Fruit fly (Drosophila melanogaster) whole organism, pupa: Measurements from ENCODE around the gene dUTPase.

Source experiments
- CG10348 ChIP-seq: fragments of 200-800 bp; sonication (Bioruptor generic); IDR thresholded peaks from 2 replicates; pipeline ENCODE4 v1.3.6; 2022; ENCODE audit warnings: missing biosample characterization, missing genetic modification characterization
- CG12605 ChIP-seq: fragments of 200-800 bp; sonication (Bioruptor generic); IDR thresholded peaks from 2 replicates; pipeline ENCODE4 v1.3.6; 2022; ENCODE audit warnings: missing biosample characterization, missing genetic modification characterization
- CG13204 ChIP-seq: fragments of 200-800 bp; sonication (Bioruptor generic); optimal IDR thresholded peaks from 2 replicates; lab custom pipeline; 2018; ENCODE audit warnings: missing biosample characterization, mild to moderate bottlenecking, missing genetic modification characterization, moderate library complexity
- CG14655 ChIP-seq: fragments of 200-800 bp; sonication (Bioruptor generic); optimal IDR thresholded peaks from 3 replicates; lab custom pipeline; 2017; ENCODE audit warnings: mild to moderate bottlenecking, missing biosample characterization, missing genetic modification reagents, missing genetic modification characterization
- CG15710 ChIP-seq: fragments of 200-800 bp; sonication (Bioruptor generic); optimal IDR thresholded peaks from 2 replicates; lab custom pipeline; 2018; ENCODE audit warnings: missing biosample characterization, mild to moderate bottlenecking, missing genetic modification characterization, moderate library complexity
- CG17806 ChIP-seq: fragments of 200-800 bp; sonication (Bioruptor generic); optimal IDR thresholded peaks from 2 replicates; lab custom pipeline; 2018; ENCODE audit warnings: missing biosample characterization, mild to moderate bottlenecking, missing genetic modification characterization, moderate library complexity
- CG32121 ChIP-seq: fragments of 200-800 bp; sonication (Bioruptor generic); IDR thresholded peaks from 2 replicates; pipeline ENCODE4 v1.3.6; 2022; ENCODE audit warnings: missing biosample characterization, missing genetic modification characterization
- CG34367 ChIP-seq: fragments of 200-800 bp; sonication (Bioruptor generic); optimal IDR thresholded peaks from 2 replicates; lab custom pipeline; 2018; ENCODE audit warnings: missing biosample characterization, mild to moderate bottlenecking, missing genetic modification characterization
- CG4496 ChIP-seq: fragments of 200-800 bp; sonication (Bioruptor generic); IDR thresholded peaks from 3 replicates; pipeline ENCODE4 v1.3.6; 2022; ENCODE audit warnings: missing biosample characterization, missing genetic modification characterization
- CG8159 ChIP-seq: fragments of 200-800 bp; sonication (Bioruptor generic); optimal IDR thresholded peaks from 3 replicates; lab custom pipeline; 2018; ENCODE audit warnings: missing biosample characterization, mild to moderate bottlenecking, missing genetic modification characterization, moderate library complexity
- CG8301 ChIP-seq: fragments of 200-800 bp; sonication (Bioruptor generic); optimal IDR thresholded peaks from 2 replicates; lab custom pipeline; 2018; ENCODE audit warnings: missing biosample characterization, mild to moderate bottlenecking, missing genetic modification characterization
- CG9948 ChIP-seq: fragments of 200-800 bp; sonication (Bioruptor generic); optimal IDR thresholded peaks from 2 replicates; lab custom pipeline; 2018; ENCODE audit warnings: missing biosample characterization, mild to moderate bottlenecking, missing genetic modification characterization, moderate library complexity
- D1 ChIP-seq: fragments of 200-800 bp; sonication (Bioruptor generic); optimal IDR thresholded peaks from 2 replicates; lab custom pipeline; 2018; ENCODE audit warnings: missing biosample characterization, mild to moderate bottlenecking, missing genetic modification characterization, moderate library complexity
- EcR ChIP-seq: fragments of 200-800 bp; sonication (Bioruptor generic); optimal IDR thresholded peaks from 3 replicates; lab custom pipeline; 2019; ENCODE audit warnings: missing biosample characterization, missing genetic modification characterization, mild to moderate bottlenecking, moderate library complexity, missing genetic modification reagents
- Ets98B ChIP-seq: fragments of 200-800 bp; sonication (Bioruptor generic); IDR thresholded peaks from 2 replicates; pipeline ENCODE4 v1.3.6; 2022; ENCODE audit warnings: missing biosample characterization, missing genetic modification characterization
- Pif1A ChIP-seq: fragments of 200-800 bp; sonication (Bioruptor generic); optimal IDR thresholded peaks from 3 replicates; lab custom pipeline; 2016; ENCODE audit warnings: missing biosample characterization, missing genetic modification characterization
- Pif1B ChIP-seq: fragments of 200-800 bp; sonication (Bioruptor generic); optimal IDR thresholded peaks from 3 replicates; lab custom pipeline; 2016; ENCODE audit warnings: missing biosample characterization, missing genetic modification characterization
- Snoo ChIP-seq: fragments of 200-800 bp; sonication (Bioruptor generic); optimal IDR thresholded peaks from 3 replicates; lab custom pipeline; 2017; ENCODE audit warnings: missing biosample characterization, mild to moderate bottlenecking, missing genetic modification characterization, inconsistent platforms
- fd96Ca ChIP-seq: fragments of 200-800 bp; sonication (Bioruptor generic); IDR thresholded peaks from 3 replicates; pipeline ENCODE4 v1.3.6; 2022; ENCODE audit warnings: missing biosample characterization, missing genetic modification characterization
- gl ChIP-seq: fragments of 200-800 bp; sonication (Bioruptor generic); optimal IDR thresholded peaks from 2 replicates; lab custom pipeline; 2018; ENCODE audit warnings: missing biosample characterization, mild to moderate bottlenecking, missing genetic modification characterization
- rn ChIP-seq: fragments of 200-800 bp; sonication (Bioruptor generic); IDR thresholded peaks from 2 replicates; pipeline ENCODE4 v1.3.6; 2022; ENCODE audit warnings: missing biosample characterization, missing genetic modification characterization

The dUTPase gene

DNA sequence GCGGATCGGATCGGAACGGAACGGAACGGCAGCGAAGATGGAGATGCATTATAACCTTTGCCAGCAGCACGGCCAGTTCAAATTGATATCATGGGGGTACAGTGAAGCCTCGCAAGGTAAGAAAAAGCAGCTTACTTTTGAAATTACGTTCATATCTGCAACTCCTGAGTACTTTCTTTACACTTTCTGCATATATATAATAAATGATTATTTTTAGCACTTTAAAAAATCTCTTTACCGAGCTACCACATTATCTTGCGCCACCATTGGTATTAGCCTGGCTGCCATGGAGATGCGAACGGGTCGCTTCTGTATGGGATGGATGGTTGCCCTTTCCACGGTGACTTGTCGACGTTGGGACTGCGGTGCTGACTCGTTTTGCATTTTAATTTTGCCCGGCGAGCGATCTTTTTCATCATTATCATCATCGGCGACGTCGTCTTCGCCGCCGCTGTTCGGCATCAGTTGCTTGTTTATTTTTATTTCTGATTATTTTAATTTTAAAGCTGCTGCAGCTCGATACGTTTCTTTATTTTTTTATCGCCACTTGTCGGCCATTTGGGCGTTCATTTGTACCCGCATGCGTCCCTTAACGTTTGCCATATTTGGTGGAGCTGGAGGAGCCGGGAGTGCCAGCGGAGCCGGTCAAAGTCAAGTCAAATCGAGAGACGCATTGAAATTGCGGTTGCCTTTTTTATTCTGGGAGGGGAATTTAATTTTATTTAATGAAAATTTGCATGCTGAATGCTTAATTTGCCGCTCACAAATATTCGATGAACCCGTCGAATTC lies 42.1 kb downstream of the dUTPase start:
- TF ChIP-seq rn (GFP tag; lab: Robert Waterston, UW) = peak; percentile 78; the same call in 1 of the 2 replicates
- TF ChIP-seq CG15710 (tag; lab: Kevin White, UChicago) = peak; percentile 92
- peak; percentile 62 for TF ChIP-seq CG8301 (tag; lab: Kevin White, UChicago)
- peak; percentile 91 for TF ChIP-seq CG8159 (tag; lab: Kevin White, UChicago)
- TF ChIP-seq CG13204 (GFP tag; lab: Kevin White, UChicago) = peak; percentile 95
- TF ChIP-seq Pif1B (GFP tag; lab: Kevin White, UChicago) = peak; percentile 91
- peak; percentile 84 for TF ChIP-seq CG17806 (tag; lab: Kevin White, UChicago)
- peak; percentile 69 for TF ChIP-seq gl
- peak; percentile 84 for TF ChIP-seq CG9948
- peak; percentile 71 for TF ChIP-seq Ets98B (GFP tag; lab: Robert Waterston, UW)
- no peak; the same call in 1 of the 2 replicates for TF ChIP-seq CG32121
- peak; percentile 25 for TF ChIP-seq D1 (tag; lab: Kevin White, UChicago)
- peak; percentile 90 for TF ChIP-seq Snoo (tag; lab: Kevin White, UChicago)
- peak; percentile 78 for TF ChIP-seq Pif1A
- TF ChIP-seq CG14655 = peak; percentile 75
- TF ChIP-seq CG34367 (tag; lab: Kevin White, UChicago) = peak; percentile 77
- peak; percentile 84 for TF ChIP-seq fd96Ca (GFP tag; lab: Robert Waterston, UW)
- peak; percentile 85 for TF ChIP-seq EcR (GFP tag; lab: Kevin White, UChicago)
- peak; percentile 78 for TF ChIP-seq CG4496 (GFP tag; lab: Robert Waterston, UW)
- TF ChIP-seq CG12605 (GFP tag; lab: Robert Waterston, UW) = 0 out of 2 replicates have a peak, but pooled peaks have one; percentile 45
- TF ChIP-seq CG10348 (GFP tag; lab: Robert Waterston, UW) = no peak

DNA sequence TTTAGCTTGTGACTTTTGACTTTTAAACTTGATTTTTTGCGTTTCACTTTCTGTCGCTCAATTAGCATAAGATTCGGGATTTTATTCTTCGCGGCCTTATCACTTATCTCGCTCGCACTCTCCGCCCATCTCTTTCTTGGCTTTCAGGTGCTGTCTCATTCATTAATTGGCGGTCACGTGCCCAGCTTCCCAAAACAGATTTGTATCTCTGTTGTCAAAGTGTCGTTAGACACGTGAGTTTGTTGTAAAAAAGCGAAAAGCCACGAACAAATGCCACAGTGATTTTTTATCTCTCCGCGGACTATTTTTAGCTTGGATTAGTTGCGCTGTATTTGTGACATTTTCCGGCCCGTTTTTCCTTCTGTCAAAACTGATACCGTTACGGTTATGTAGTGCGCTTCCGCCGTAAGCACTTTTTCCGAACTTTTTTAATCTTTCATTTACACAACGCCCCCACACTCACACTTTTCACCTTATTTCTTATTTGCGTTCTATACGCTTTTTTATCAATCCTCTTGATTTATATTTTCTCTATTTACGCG lies 45.8 kb downstream of the dUTPase start:
- TF ChIP-seq CG4496 (GFP tag; lab: Robert Waterston, UW) (no peak), CG12605 (GFP tag; lab: Robert Waterston, UW) (no peak), EcR (GFP tag; lab: Kevin White, UChicago) (no peak), CG10348 (GFP tag; lab: Robert Waterston, UW) (no peak), CG32121 (no peak), CG34367 (tag; lab: Kevin White, UChicago) (no peak), rn (GFP tag; lab: Robert Waterston, UW) (no peak), fd96Ca (GFP tag; lab: Robert Waterston, UW) (no peak)
- TF ChIP-seq, all 21 proteins: peak for 0

DNA sequence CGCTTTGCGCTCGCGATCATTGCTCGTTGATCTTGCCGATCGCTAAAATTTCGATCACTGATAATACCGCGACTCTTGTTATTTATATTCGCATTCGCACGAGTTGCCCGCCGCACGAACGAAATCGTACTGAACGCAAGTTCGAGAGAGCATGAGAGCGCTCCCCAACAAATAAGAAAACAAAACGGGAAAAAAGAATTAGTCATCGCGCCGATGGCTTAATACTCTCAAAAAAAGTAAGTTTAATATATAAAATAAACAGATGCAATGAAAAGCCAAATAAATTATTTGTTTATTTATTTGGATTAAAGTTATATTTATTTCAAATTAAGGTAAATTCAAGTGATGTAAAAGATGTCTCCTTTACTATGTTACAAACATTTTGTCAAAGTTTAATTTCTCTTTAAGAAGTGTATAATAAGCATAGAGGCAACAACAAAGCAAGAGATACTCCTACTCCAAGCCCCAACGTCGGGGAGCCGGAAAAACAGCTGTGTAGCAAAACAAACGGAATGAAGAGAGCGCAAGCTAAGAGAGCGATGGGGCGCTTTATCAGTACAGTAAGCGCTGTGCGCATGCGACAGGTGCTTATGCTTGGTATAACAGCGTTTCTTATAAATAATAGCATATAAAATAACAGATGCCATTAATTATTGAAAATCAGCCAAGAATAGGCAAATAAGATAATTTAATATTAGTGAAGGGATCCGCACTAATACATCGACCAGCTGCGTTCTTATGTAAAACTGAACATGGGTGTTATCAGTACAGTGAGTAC lies 46.4 kb downstream of the dUTPase start:
- peak; percentile 37 for TF ChIP-seq EcR (GFP tag; lab: Kevin White, UChicago)
- peak; percentile 60 for TF ChIP-seq CG32121
- peak; percentile 50 for TF ChIP-seq CG8301 (tag; lab: Kevin White, UChicago)
- TF ChIP-seq Ets98B (GFP tag; lab: Robert Waterston, UW) = peak; percentile 32; the same call in 1 of the 2 replicates
- peak; percentile 20 for TF ChIP-seq CG13204 (GFP tag; lab: Kevin White, UChicago)
- TF ChIP-seq CG14655 = peak; percentile 78
- peak; percentile 58 for TF ChIP-seq CG15710 (tag; lab: Kevin White, UChicago)
- peak; percentile 22 for TF ChIP-seq CG34367 (tag; lab: Kevin White, UChicago)
- peak; percentile 85 for TF ChIP-seq Snoo (tag; lab: Kevin White, UChicago)
- no peak for TF ChIP-seq CG10348 (GFP tag; lab: Robert Waterston, UW)
- peak; percentile 60 for TF ChIP-seq CG17806 (tag; lab: Kevin White, UChicago)
- TF ChIP-seq gl = peak; percentile 30
- peak; percentile 41 for TF ChIP-seq CG12605 (GFP tag; lab: Robert Waterston, UW)
- TF ChIP-seq fd96Ca (GFP tag; lab: Robert Waterston, UW) = peak; percentile 71
- TF ChIP-seq Pif1A = peak; percentile 77
- peak; percentile 86 for TF ChIP-seq CG8159 (tag; lab: Kevin White, UChicago)
- peak; percentile 76; the same call in 2 of the 3 replicates for TF ChIP-seq CG4496 (GFP tag; lab: Robert Waterston, UW)
- 0 out of 2 replicates have a peak, but pooled peaks have one; percentile 17 for TF ChIP-seq rn (GFP tag; lab: Robert Waterston, UW)
- peak; percentile 71 for TF ChIP-seq Pif1B (GFP tag; lab: Kevin White, UChicago)
- peak; percentile 62 for TF ChIP-seq CG9948
- peak; percentile 84 for TF ChIP-seq D1 (tag; lab: Kevin White, UChicago)
- TF ChIP-seq, all 21 proteins: peak for 20

DNA sequence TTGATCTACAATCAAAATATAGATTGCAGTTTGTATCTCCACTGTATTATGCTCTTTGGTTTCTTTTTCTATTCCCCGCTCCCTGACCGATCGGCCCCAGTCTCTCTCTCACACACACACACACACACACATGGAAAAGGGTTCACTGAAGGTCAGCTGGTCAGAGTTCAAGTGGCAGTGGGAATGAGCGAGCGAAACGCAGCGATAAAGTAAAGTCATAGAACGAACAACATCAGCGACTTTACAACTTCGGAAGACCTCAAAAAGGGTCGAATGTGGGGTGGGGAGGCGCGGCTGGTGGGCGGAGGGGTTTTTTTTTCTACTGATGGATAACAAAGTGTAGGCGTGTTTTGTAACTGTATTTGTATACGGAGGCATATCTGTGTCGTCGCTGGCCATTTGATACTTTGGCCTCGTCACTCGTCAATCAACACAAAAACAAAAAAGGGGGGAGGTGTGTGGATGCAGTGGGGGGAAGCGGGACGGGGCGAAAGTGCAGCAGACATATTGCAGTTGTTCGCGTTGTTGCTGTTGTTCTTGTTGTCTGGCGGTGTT lies 47.1 kb downstream of the dUTPase start:
- TF ChIP-seq D1 (tag; lab: Kevin White, UChicago) (no peak), CG4496 (GFP tag; lab: Robert Waterston, UW) (0 out of 3 replicates have a peak, but pooled peaks have one; percentile 24), Ets98B (GFP tag; lab: Robert Waterston, UW) (peak; percentile 17; the same call in 1 of the 2 replicates), rn (GFP tag; lab: Robert Waterston, UW) (no peak), fd96Ca (GFP tag; lab: Robert Waterston, UW) (0 out of 3 replicates have a peak, but pooled peaks have one; percentile 3)
